Fruit fly (Drosophila melanogaster): ENCODE data around the gene CG15728.

DNA sequence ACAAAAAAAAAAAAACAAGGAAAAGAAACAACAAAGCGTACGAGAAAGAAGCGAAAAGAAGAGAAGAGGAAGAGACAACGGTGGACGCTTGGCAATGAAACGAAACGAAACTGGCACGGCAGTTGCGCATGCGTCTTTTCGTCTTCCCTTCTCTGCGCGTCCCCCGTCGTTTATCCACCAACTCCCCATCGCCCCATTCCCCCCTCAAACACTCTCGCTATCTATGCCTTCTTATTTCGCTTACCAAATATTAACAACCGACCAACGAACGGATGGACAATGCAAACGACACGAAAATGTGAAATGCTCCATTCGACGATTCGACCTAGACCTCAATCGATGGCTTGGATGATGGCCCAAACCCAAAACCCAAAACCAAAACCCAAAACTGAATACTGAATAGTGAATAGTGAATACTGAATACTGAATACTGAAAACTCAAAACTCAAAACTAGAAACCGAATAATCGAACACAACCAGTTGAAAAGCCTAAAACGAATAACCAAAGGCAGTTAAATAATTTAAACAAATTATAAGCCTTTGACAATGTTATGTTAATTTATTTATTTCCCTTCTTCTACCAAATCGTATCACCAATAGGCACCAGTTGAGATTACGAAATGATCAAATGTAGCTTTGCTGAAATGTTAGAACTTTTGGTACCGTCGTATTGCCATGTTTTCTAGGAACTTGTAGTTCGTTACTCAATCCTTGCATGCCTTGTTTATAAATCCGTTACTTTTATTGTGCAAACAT lies 46.6 kb downstream of the CG15728 start:
- no peak for TF ChIP-seq fd96Ca (GFP tag; IDR thresholded peaks at IDR 0.05)
- no peak for TF ChIP-seq rn (GFP tag; IDR thresholded peaks at IDR 0.05)
- no peak for TF ChIP-seq CG34367 (tag; optimal IDR thresholded peaks at IDR 0.05)
- no peak for TF ChIP-seq gl (tag; optimal IDR thresholded peaks at IDR 0.05)

Measured in whole organism, pupa.